Comparison of ENCODE assay signal across 3 fruit fly cellular contexts in the genomic region with DNA sequence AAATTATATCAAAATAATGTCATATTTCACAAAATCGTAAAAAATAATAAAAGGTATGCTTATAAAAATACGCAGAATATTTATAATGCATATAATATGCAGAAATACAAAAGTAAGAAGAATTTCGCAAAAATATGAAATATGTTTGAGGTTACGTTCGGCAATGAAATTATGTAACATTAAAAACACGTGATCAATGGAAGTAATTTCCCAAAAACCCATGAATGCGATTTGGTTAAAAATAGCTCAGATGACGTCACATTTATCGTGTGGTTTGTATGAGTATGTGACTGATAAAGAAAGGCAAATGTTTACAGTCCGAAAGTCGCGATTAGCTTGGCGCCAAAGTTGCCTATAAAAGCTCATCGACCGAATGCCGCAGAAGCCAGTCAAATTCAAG.
TF ChIP-seq lines count a peak whose summit lies in the region.

CG8620 (plus strand) TSS at position 387 of the 400 bp plus-strand sequence.

- no peak for TF ChIP-seq CTCF in whole organism, embryonic (GFP tag; optimal IDR thresholded peaks at IDR 0.05; lab: Kevin White, UChicago)

TF ChIP-seq in whole organism, embryonic, 481 proteins besides CTCF, POLR2A, EP300 and RAD21:
- TF ChIP-seq MESR4 (GFP tag; optimal IDR thresholded peaks at IDR 0.05; lab: Kevin White, UChicago) (no peak), CG34376 (GFP tag; optimal IDR thresholded peaks at IDR 0.05; lab: Kevin White, UChicago) (peak; percentile 4), CG6254 (GFP tag; optimal IDR thresholded peaks at IDR 0.05; lab: Kevin White, UChicago) (no peak), bigmax (GFP tag; optimal IDR thresholded peaks at IDR 0.05; lab: Kevin White, UChicago) (peak; percentile 64), CG15514 (GFP tag; optimal IDR thresholded peaks at IDR 0.05; lab: Kevin White, UChicago) (peak; percentile 0), Dp (GFP tag; optimal IDR thresholded peaks at IDR 0.05; lab: Kevin White, UChicago) (no peak), pzg (GFP tag; optimal IDR thresholded peaks at IDR 0.05; lab: Kevin White, UChicago) (no peak), cwo (GFP tag; optimal IDR thresholded peaks at IDR 0.05; lab: Kevin White, UChicago) (peak; percentile 8), CG13624 (GFP tag; optimal IDR thresholded peaks at IDR 0.05; lab: Kevin White, UChicago) (no peak), HLH3B (GFP tag; IDR thresholded peaks at IDR 0.05; lab: Robert Waterston, UW) (no peak), CG12659 (GFP tag; optimal IDR thresholded peaks at IDR 0.05; lab: Kevin White, UChicago) (no peak), Pdp1 (GFP tag; optimal IDR thresholded peaks at IDR 0.05; lab: Kevin White, UChicago) (peak in 1 of 2 experiments; percentile 69)

TF ChIP-seq in whole organism, prepupa, 60 proteins besides CTCF, POLR2A, EP300 and RAD21:
- TF ChIP-seq acj6 (GFP tag; optimal IDR thresholded peaks at IDR 0.05; lab: Kevin White, UChicago) (no peak), vri (GFP tag; optimal IDR thresholded peaks at IDR 0.05; lab: Kevin White, UChicago) (peak; percentile 50), ss (GFP tag; optimal IDR thresholded peaks at IDR 0.05; lab: Kevin White, UChicago) (no peak), fkh (GFP tag; optimal IDR thresholded peaks at IDR 0.05; lab: Kevin White, UChicago) (no peak), Gug (GFP tag; IDR thresholded peaks at IDR 0.05; lab: Robert Waterston, UW) (no peak), CG16779 (tag; optimal IDR thresholded peaks at IDR 0.05; lab: Kevin White, UChicago) (no peak)
TF ChIP-seq in whole organism, prepupa: peak in this region for 1.

TF ChIP-seq in whole organism, wandering third instar larva, 38 proteins besides CTCF, POLR2A, EP300 and RAD21:
- TF ChIP-seq Rel (GFP tag; optimal IDR thresholded peaks at IDR 0.05; lab: Kevin White, UChicago) = no peak
- TF ChIP-seq Rel (tag; optimal IDR thresholded peaks at IDR 0.05; lab: Kevin White, UChicago) = peak; percentile 31
- no peak for TF ChIP-seq Hr78 (GFP tag; optimal IDR thresholded peaks at IDR 0.05; lab: Kevin White, UChicago)
